Fruit fly (Drosophila melanogaster) whole organism, embryonic: ENCODE results near the gene Sf3b3.

ENCODE experiments used
- Adf1 ChIP-seq: fragments of 200-800 bp; sonication (Bioruptor generic); IDR thresholded peaks from 2 replicates; pipeline ENCODE4 v1.3.6; 2022; ENCODE audit warnings: missing biosample characterization, missing genetic modification characterization
- Asciz ChIP-seq: fragments of 200-800 bp; sonication (Bioruptor generic); optimal IDR thresholded peaks from 2 replicates; lab custom pipeline; 2017; ENCODE audit warnings: missing biosample characterization, mild to moderate bottlenecking, missing genetic modification characterization, missing genetic modification reagents
- Atf-2 ChIP-seq: fragments of 200-800 bp; sonication (Bioruptor generic); optimal IDR thresholded peaks from 2 replicates; lab custom pipeline; 2016; ENCODE audit warnings: missing biosample characterization, missing genetic modification characterization
- Bdp1 ChIP-seq: fragments of 200-800 bp; sonication (Bioruptor generic); optimal IDR thresholded peaks from 3 replicates; lab custom pipeline; 2016; ENCODE audit warnings: missing biosample characterization, missing genetic modification characterization
- Bteb2 ChIP-seq: fragments of 200-800 bp; sonication (Bioruptor generic); optimal IDR thresholded peaks from 2 replicates; lab custom pipeline; 2016; ENCODE audit warnings: missing biosample characterization, missing genetic modification characterization
- C15 ChIP-seq: fragments of 200-800 bp; sonication (Bioruptor generic); IDR thresholded peaks from 3 replicates; pipeline ENCODE4 v1.3.6; 2022; ENCODE audit warnings: missing biosample characterization, missing genetic modification characterization
- CG10267 ChIP-seq: fragments of 200-800 bp; sonication (Bioruptor generic); optimal IDR thresholded peaks from 2 replicates; lab custom pipeline; 2018; ENCODE audit warnings: missing biosample characterization, mild to moderate bottlenecking, missing genetic modification characterization, moderate library complexity
- CG10654 ChIP-seq: fragments of 200-800 bp; sonication (Bioruptor generic); optimal IDR thresholded peaks from 2 replicates; lab custom pipeline; 2016; ENCODE audit warnings: missing biosample characterization, missing genetic modification characterization
- CG11247 ChIP-seq: fragments of 200-800 bp; sonication (Bioruptor generic); IDR thresholded peaks from 2 replicates; pipeline ENCODE4 v1.3.6; 2022; ENCODE audit warnings: missing biosample characterization, missing genetic modification characterization
- CG12391 ChIP-seq: fragments of 200-800 bp; sonication (Bioruptor generic); optimal IDR thresholded peaks from 3 replicates; lab custom pipeline; 2018; ENCODE audit warnings: missing biosample characterization, mild to moderate bottlenecking, missing genetic modification characterization, moderate library complexity
- CG12659 ChIP-seq: fragments of 200-800 bp; sonication (Bioruptor generic); optimal IDR thresholded peaks from 3 replicates; lab custom pipeline; 2017; ENCODE audit warnings: mild to moderate bottlenecking, missing biosample characterization, missing genetic modification reagents, missing genetic modification characterization
- CG13424 ChIP-seq: fragments of 200-800 bp; sonication (Bioruptor generic); optimal IDR thresholded peaks from 2 replicates; lab custom pipeline; 2019; ENCODE audit warnings: missing biosample characterization, mild to moderate bottlenecking, missing genetic modification characterization, moderate library complexity
- CG15269 ChIP-seq: fragments of 200-800 bp; sonication (Bioruptor generic); optimal IDR thresholded peaks from 2 replicates; lab custom pipeline; 2018; ENCODE audit warnings: missing biosample characterization, mild to moderate bottlenecking, missing genetic modification characterization, moderate library complexity
- CG18619 ChIP-seq: fragments of 200-800 bp; sonication (Bioruptor generic); optimal IDR thresholded peaks from 3 replicates; lab custom pipeline; 2017; ENCODE audit warnings: missing biosample characterization, mild to moderate bottlenecking, missing genetic modification characterization
- CG2889 ChIP-seq: fragments of 200-800 bp; sonication (Bioruptor generic); IDR thresholded peaks from 3 replicates; pipeline ENCODE4 v1.3.6; 2022; ENCODE audit warnings: missing biosample characterization, missing genetic modification characterization
- CG32772 ChIP-seq: fragments of 200-800 bp; sonication (Bioruptor generic); IDR thresholded peaks from 2 replicates; pipeline ENCODE4 v1.3.6; 2022; ENCODE audit warnings: missing biosample characterization, missing genetic modification characterization
- CG33557 ChIP-seq: fragments of 200-800 bp; sonication (Bioruptor generic); optimal IDR thresholded peaks from 2 replicates; lab custom pipeline; 2019; ENCODE audit warnings: missing biosample characterization, mild to moderate bottlenecking, missing genetic modification characterization, moderate library complexity
- CG3726 ChIP-seq: fragments of 200-800 bp; sonication (Bioruptor generic); IDR thresholded peaks from 3 replicates; pipeline ENCODE4, ENCODE4 v1.3.6; 2022; ENCODE audit warnings: missing biosample characterization, missing genetic modification characterization
- CG4404 ChIP-seq: fragments of 200-800 bp; sonication (Bioruptor generic); IDR thresholded peaks from 2 replicates; pipeline ENCODE4 v1.3.6; 2022; ENCODE audit warnings: missing biosample characterization, missing genetic modification characterization
- CG4617 ChIP-seq: fragments of 200-800 bp; sonication (Bioruptor generic); optimal IDR thresholded peaks from 3 replicates; lab custom pipeline; 2016; ENCODE audit warnings: missing biosample characterization, missing genetic modification characterization, borderline replicate concordance
- CG9876 ChIP-seq: fragments of 200-800 bp; sonication (Bioruptor generic); optimal IDR thresholded peaks from 2 replicates; lab custom pipeline; 2016; ENCODE audit warnings: missing biosample characterization, missing genetic modification characterization
- CG9932 ChIP-seq: fragments of 200-800 bp; sonication (Bioruptor generic); IDR thresholded peaks from 2 replicates; pipeline ENCODE4 v1.3.6; 2022; ENCODE audit warnings: missing biosample characterization, missing genetic modification characterization
- CrebB ChIP-seq: fragments of 200-800 bp; sonication (Bioruptor generic); optimal IDR thresholded peaks from 3 replicates; lab custom pipeline; 2018; ENCODE audit warnings: missing biosample characterization, mild to moderate bottlenecking, missing genetic modification characterization
- Doc3 ChIP-seq: fragments of 200-800 bp; sonication (Bioruptor generic); IDR thresholded peaks from 3 replicates; pipeline ENCODE4 v1.3.6; 2022; ENCODE audit warnings: missing biosample characterization, missing genetic modification characterization; ENCODE audit not compliant: partially characterized antibody
- Drgx ChIP-seq: fragments of 200-800 bp; sonication (Bioruptor generic); IDR thresholded peaks from 2 replicates; pipeline ENCODE4 v1.3.6; 2022; ENCODE audit warnings: missing biosample characterization, missing genetic modification characterization
- E2f1 ChIP-seq: fragments of 200-800 bp; sonication (Bioruptor generic); IDR thresholded peaks from 2 replicates; pipeline ENCODE4 v1.3.6; 2022; ENCODE audit warnings: missing biosample characterization, missing genetic modification characterization
- H15 ChIP-seq: fragments of 200-800 bp; sonication (Bioruptor generic); IDR thresholded peaks from 3 replicates; pipeline ENCODE4 v1.3.6; 2022; ENCODE audit warnings: missing biosample characterization, missing genetic modification characterization
- Hand ChIP-seq: fragments of 200-800 bp; sonication (Bioruptor generic); optimal IDR thresholded peaks from 2 replicates; lab custom pipeline; 2017; ENCODE audit warnings: mild to moderate bottlenecking, missing biosample characterization, missing genetic modification reagents, missing genetic modification characterization
- Hey ChIP-seq: fragments of 200-800 bp; sonication (Bioruptor generic); optimal IDR thresholded peaks from 3 replicates; lab custom pipeline; 2018; ENCODE audit warnings: missing biosample characterization, mild to moderate bottlenecking, missing genetic modification characterization
- NC2α ChIP-seq: fragments of 200-800 bp; sonication (Bioruptor generic); optimal IDR thresholded peaks from 2 replicates; lab custom pipeline; 2016; ENCODE audit warnings: missing biosample characterization, missing genetic modification characterization
- Opbp ChIP-seq: fragments of 200-800 bp; sonication (Bioruptor generic); IDR thresholded peaks from 3 replicates; pipeline ENCODE4 v1.3.6; 2022; ENCODE audit warnings: missing biosample characterization, missing genetic modification characterization; ENCODE audit not compliant: partially characterized antibody
- Ptx1 ChIP-seq: fragments of 200-800 bp; sonication (Bioruptor generic); IDR thresholded peaks from 2 replicates; pipeline ENCODE4 v1.3.6; 2022; ENCODE audit warnings: missing biosample characterization, missing genetic modification characterization
- Sry-δ ChIP-seq: fragments of 200-800 bp; sonication (Bioruptor generic); optimal IDR thresholded peaks from 2 replicates; lab custom pipeline; 2016; ENCODE audit warnings: missing biosample characterization, missing genetic modification characterization
- Taf1 ChIP-seq: fragments of 200-800 bp; sonication (Bioruptor generic); IDR thresholded peaks from 2 replicates; pipeline ENCODE4 v1.3.6; 2022; ENCODE audit warnings: missing biosample characterization, missing genetic modification characterization
- ac ChIP-seq: fragments of 200-800 bp; sonication (Bioruptor generic); optimal IDR thresholded peaks from 3 replicates; lab custom pipeline; 2017; ENCODE audit warnings: missing biosample characterization, mild to moderate bottlenecking, missing genetic modification characterization
- ash1 ChIP-seq: fragments of 200-800 bp; sonication (Bioruptor generic); optimal IDR thresholded peaks from 2 replicates; lab custom pipeline; 2018; ENCODE audit warnings: missing biosample characterization, mild to moderate bottlenecking, missing genetic modification characterization
- bowl ChIP-seq: fragments of 200-800 bp; sonication (Bioruptor generic); IDR thresholded peaks from 2 replicates; pipeline ENCODE4 v1.3.6; 2022; ENCODE audit warnings: missing biosample characterization, missing genetic modification characterization
- cwo ChIP-seq: fragments of 200-800 bp; sonication (Bioruptor generic); optimal IDR thresholded peaks from 3 replicates; lab custom pipeline; 2017; ENCODE audit warnings: missing biosample characterization, missing genetic modification characterization, mild to moderate bottlenecking, moderate library complexity, missing genetic modification reagents
- da ChIP-seq: fragments of 200-800 bp; sonication (Bioruptor generic); optimal IDR thresholded peaks from 2 replicates; lab custom pipeline; 2016; ENCODE audit warnings: missing biosample characterization, missing genetic modification characterization
- fd3F ChIP-seq: fragments of 200-800 bp; sonication (Bioruptor generic); optimal IDR thresholded peaks from 2 replicates; lab custom pipeline; 2018; ENCODE audit warnings: missing biosample characterization, mild to moderate bottlenecking, missing genetic modification characterization, moderate library complexity
- gro ChIP-seq: fragments of 200-800 bp; sonication (Bioruptor generic); optimal IDR thresholded peaks from 2 replicates; lab custom pipeline; 2016; ENCODE audit warnings: missing biosample characterization, missing genetic modification characterization
- nerfin-2 ChIP-seq: fragments of 200-800 bp; sonication (Bioruptor generic); IDR thresholded peaks from 2 replicates; pipeline ENCODE4 v1.3.6; 2022; ENCODE audit warnings: missing biosample characterization, missing genetic modification characterization; ENCODE audit not compliant: partially characterized antibody
- pho ChIP-seq: fragments of 200-800 bp; sonication (Bioruptor generic); optimal IDR thresholded peaks from 2 replicates; lab custom pipeline; 2016; ENCODE audit warnings: missing biosample characterization, missing genetic modification characterization
- phol ChIP-seq: fragments of 200-800 bp; sonication (Bioruptor generic); optimal IDR thresholded peaks from 3 replicates; lab custom pipeline; 2018; ENCODE audit warnings: missing biosample characterization, mild to moderate bottlenecking, missing genetic modification characterization, moderate library complexity
- pum ChIP-seq: fragments of 200-800 bp; sonication (Bioruptor generic); optimal IDR thresholded peaks from 2 replicates; lab custom pipeline; 2016; ENCODE audit warnings: missing biosample characterization, missing genetic modification characterization
- repo ChIP-seq: fragments of 200-800 bp; sonication (Bioruptor generic); optimal IDR thresholded peaks from 2 replicates; lab custom pipeline; 2016; ENCODE audit warnings: missing biosample characterization, missing genetic modification characterization
- tgo ChIP-seq: fragments of 200-800 bp; sonication (Bioruptor generic); IDR thresholded peaks from 3 replicates; pipeline ENCODE4 v1.3.6; 2022; ENCODE audit warnings: missing biosample characterization, missing genetic modification characterization
- wdn ChIP-seq: fragments of 200-800 bp; sonication (Bioruptor generic); IDR thresholded peaks from 2 replicates; pipeline ENCODE4 v1.3.6; 2022; ENCODE audit warnings: missing biosample characterization, missing genetic modification characterization
- zf30C ChIP-seq: fragments of 200-800 bp; sonication (Bioruptor generic); optimal IDR thresholded peaks from 3 replicates; lab custom pipeline; 2018; ENCODE audit warnings: missing biosample characterization, mild to moderate bottlenecking, missing genetic modification characterization

Gene Sf3b3

dm6 chr3L:784111-784960 is 48.8 kb downstream of the Sf3b3 start (continued):
- TF ChIP-seq CG15269 (tag; lab: Kevin White, UChicago) = peak; percentile 66
- peak; percentile 51 for TF ChIP-seq Asciz
- peak; percentile 77 for TF ChIP-seq H15 (GFP tag; lab: Robert Waterston, UW)
- no peak for TF ChIP-seq ac (GFP tag; lab: Kevin White, UChicago)
- peak; percentile 1 for TF ChIP-seq da
- TF ChIP-seq Bteb2 = peak; percentile 64
- TF ChIP-seq Opbp (GFP tag; lab: Robert Waterston, UW) = no peak
- TF ChIP-seq E2f1 (GFP tag; lab: Robert Waterston, UW) = 0 out of 2 replicates have a peak, but pooled peaks have one; percentile 33
- TF ChIP-seq ash1 = no peak
- TF ChIP-seq CG3726 = peak; percentile 74
- TF ChIP-seq CG4617 (GFP tag; lab: Kevin White, UChicago) = peak; percentile 11
- peak; percentile 51 for TF ChIP-seq CG12391 (tag; lab: Kevin White, UChicago)
- 0 out of 2 replicates have a peak, but pooled peaks have one; percentile 48 for TF ChIP-seq bowl
- no peak for TF ChIP-seq C15 (GFP tag; lab: Robert Waterston, UW)
- TF ChIP-seq tgo = peak; percentile 69
- TF ChIP-seq wdn (GFP tag; lab: Robert Waterston, UW) = peak; percentile 70
- peak; percentile 69; the same call in 2 of the 3 replicates for TF ChIP-seq CG2889 (GFP tag; lab: Robert Waterston, UW)
- no peak for TF ChIP-seq nerfin-2
- peak; percentile 83 for TF ChIP-seq Ptx1
- no peak for TF ChIP-seq CG10654 (GFP tag; lab: Kevin White, UChicago)
- TF ChIP-seq phol (tag; lab: Kevin White, UChicago) = peak; percentile 64
- peak; percentile 47; the same call in 1 of the 2 replicates for TF ChIP-seq Taf1 (GFP tag; lab: Robert Waterston, UW)
- TF ChIP-seq Atf-2 (GFP tag; lab: Kevin White, UChicago) = peak; percentile 61
- peak; percentile 65; the same call in 1 of the 2 replicates for TF ChIP-seq CG11247 (GFP tag; lab: Robert Waterston, UW)
- TF ChIP-seq Hand = peak; percentile 33
- TF ChIP-seq CG13424 (tag; lab: Kevin White, UChicago) = peak; percentile 59
- no peak for TF ChIP-seq gro
- peak; percentile 88 for TF ChIP-seq Drgx (GFP tag; lab: Robert Waterston, UW)
- peak; percentile 17 for TF ChIP-seq NC2α (GFP tag; lab: Kevin White, UChicago)
- TF ChIP-seq CG10267 (tag; lab: Kevin White, UChicago) = peak; percentile 22
- TF ChIP-seq CrebB = peak; percentile 25
- peak; percentile 90 for TF ChIP-seq Adf1 (GFP tag; lab: Robert Waterston, UW)
- peak; percentile 37 for TF ChIP-seq fd3F (GFP tag; lab: Kevin White, UChicago)
- TF ChIP-seq zf30C (GFP tag; lab: Kevin White, UChicago) = no peak
- TF ChIP-seq CG4404 = peak; percentile 27; the same call in 1 of the 2 replicates
- peak; percentile 72 for TF ChIP-seq CG32772
- peak; percentile 49 for TF ChIP-seq repo (GFP tag; lab: Kevin White, UChicago)
- TF ChIP-seq CG9876 = peak; percentile 18
- TF ChIP-seq CG9932 (GFP tag; lab: Robert Waterston, UW) = peak; percentile 64
- TF ChIP-seq CG33557 = no peak
- peak; percentile 34 for TF ChIP-seq Bdp1 (GFP tag; lab: Kevin White, UChicago)
- TF ChIP-seq Sry-δ (GFP tag; lab: Kevin White, UChicago) = peak; percentile 33
- peak; percentile 40 for TF ChIP-seq pum (GFP tag; lab: Kevin White, UChicago)
- no peak for TF ChIP-seq Doc3 (GFP tag; lab: Robert Waterston, UW)
- TF ChIP-seq CG18619 = peak; percentile 53
- peak; percentile 74 for TF ChIP-seq CG12659 (GFP tag; lab: Kevin White, UChicago)
- TF ChIP-seq Hey = no peak
- peak; percentile 56 for TF ChIP-seq cwo (GFP tag; lab: Kevin White, UChicago)
- TF ChIP-seq pho (GFP tag; lab: Kevin White, UChicago) = peak; percentile 68
